Fruit fly (Drosophila melanogaster): ENCODE measurements around the gene pes.

DNA sequence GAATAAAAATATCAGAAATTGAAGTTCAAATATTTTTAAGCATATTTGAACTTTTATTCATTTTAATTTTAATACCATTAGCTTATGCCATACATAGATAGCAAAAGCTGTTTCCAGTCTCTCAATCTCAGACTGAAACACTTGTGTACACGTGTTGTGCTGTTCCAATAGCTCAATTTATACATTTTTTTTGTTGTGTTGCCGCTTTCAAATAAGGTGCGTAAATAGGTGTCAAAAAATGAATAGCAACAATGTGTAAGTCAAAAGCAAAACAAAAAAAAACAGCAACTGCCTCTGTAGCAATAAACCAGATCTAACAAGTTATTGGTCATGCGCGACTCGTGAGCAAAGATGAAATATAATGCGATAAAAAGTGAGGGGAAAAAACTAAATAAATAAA is 52.0 kb downstream of the pes start:
- no peak for TF ChIP-seq CG17806 (tag; optimal IDR thresholded peaks at IDR 0.05)
- no peak for TF ChIP-seq CG14655 (GFP tag; optimal IDR thresholded peaks at IDR 0.05)
- TF ChIP-seq fd96Ca (GFP tag; IDR thresholded peaks at IDR 0.05): no peak
- TF ChIP-seq CG32121 (GFP tag; IDR thresholded peaks at IDR 0.05): no peak
- no peak for TF ChIP-seq CG13204 (GFP tag; optimal IDR thresholded peaks at IDR 0.05)
- TF ChIP-seq CG34367 (tag; optimal IDR thresholded peaks at IDR 0.05): no peak
- no peak for TF ChIP-seq CG8159 (tag; optimal IDR thresholded peaks at IDR 0.05)
- no peak for TF ChIP-seq CG8301 (tag; optimal IDR thresholded peaks at IDR 0.05)
- TF ChIP-seq CG10348 (GFP tag; IDR thresholded peaks at IDR 0.05): no peak
- no peak for TF ChIP-seq gl (tag; optimal IDR thresholded peaks at IDR 0.05)
- no peak for TF ChIP-seq CG4496 (GFP tag; IDR thresholded peaks at IDR 0.05)
